Fruit fly (Drosophila melanogaster): ENCODE results near the gene Slc45-1.

Slc45-1 gene

DNA sequence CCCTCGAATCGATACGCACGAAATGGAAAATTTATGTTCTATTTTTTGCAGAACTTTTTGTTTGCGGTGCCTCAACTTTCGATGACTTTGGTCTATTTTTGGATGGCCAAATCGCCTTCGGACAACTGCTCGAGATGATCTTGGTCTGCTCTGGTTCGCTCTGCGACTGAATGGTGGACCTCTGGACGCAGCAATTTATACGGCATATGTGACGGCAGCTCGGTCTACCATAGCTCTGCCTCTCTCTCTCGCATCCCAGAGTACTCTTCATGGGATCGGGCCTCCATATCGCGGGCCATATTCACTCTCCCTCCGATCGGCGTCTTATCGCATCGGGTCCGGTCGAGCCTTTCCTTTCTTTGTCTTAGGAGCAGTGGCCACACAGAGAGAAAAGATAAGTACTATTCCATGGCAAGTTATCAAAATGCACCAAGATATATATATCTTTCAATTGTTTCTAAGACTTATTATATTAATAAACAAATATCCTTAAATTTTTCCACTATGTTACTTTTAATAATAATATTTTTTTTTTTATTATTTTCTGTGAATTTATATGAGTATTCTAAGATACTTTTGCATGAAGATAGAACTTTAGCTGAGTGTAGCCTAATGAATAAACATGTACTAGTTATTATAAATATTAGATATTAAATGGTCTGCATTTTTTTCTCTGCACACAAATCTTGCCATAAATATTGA is at the start of gene Slc45-1 (continued):
- TF ChIP-seq CG4404 (GFP tag; IDR thresholded peaks at IDR 0.05) (no peak), CG12659 (GFP tag; optimal IDR thresholded peaks at IDR 0.05) (no peak), CG30403 (GFP tag; optimal IDR thresholded peaks at IDR 0.05) (no peak), dmrt11E (tag; optimal IDR thresholded peaks at IDR 0.05) (peak; percentile 21), CG3163 (GFP tag; optimal IDR thresholded peaks at IDR 0.05) (no peak), CG17612 (GFP tag; IDR thresholded peaks at IDR 0.05) (no peak), CkIIα-i1 (GFP tag; IDR thresholded peaks at IDR 0.05) (no peak), row (GFP tag; IDR thresholded peaks at IDR 0.05) (0 out of 3 replicates have a peak, but pooled peaks have one; percentile 6), trem (tag; optimal IDR thresholded peaks at IDR 0.05) (no peak), CG8388 (GFP tag; optimal IDR thresholded peaks at IDR 0.05) (no peak), Xbp1 (GFP tag; optimal IDR thresholded peaks at IDR 0.05) (no peak), CG43689 (GFP tag; IDR thresholded peaks at IDR 0.05) (no peak), CG17359 (tag; optimal IDR thresholded peaks at IDR 0.05) (no peak), gce (GFP tag; IDR thresholded peaks at IDR 0.05) (no peak), Ets65A (GFP tag) (no peak), D19B (GFP tag; optimal IDR thresholded peaks at IDR 0.05) (no peak), dysf (GFP tag; IDR thresholded peaks at IDR 0.05) (no peak), Mad (GFP tag; optimal IDR thresholded peaks at IDR 0.05) (no peak), CG34422 (GFP tag; IDR thresholded peaks at IDR 0.05) (no peak), Sry-β (GFP tag; optimal IDR thresholded peaks at IDR 0.05) (no peak), CG15073 (GFP tag; optimal IDR thresholded peaks at IDR 0.05) (no peak), lola (GFP tag; optimal IDR thresholded peaks at IDR 0.05) (no peak), CG12744 (GFP tag; optimal IDR thresholded peaks at IDR 0.05) (no peak), zfh1 (GFP tag; IDR thresholded peaks at IDR 0.05) (no peak), ham (GFP tag; IDR thresholded peaks at IDR 0.05) (no peak), slbo (GFP tag; IDR thresholded peaks at IDR 0.05) (peak; percentile 31; the same call in 1 of the 2 replicates), CG7839 (tag; optimal IDR thresholded peaks at IDR 0.05) (peak; percentile 45), CG9609 (GFP tag; optimal IDR thresholded peaks at IDR 0.05) (no peak), dpn (GFP tag; optimal IDR thresholded peaks at IDR 0.05) (no peak), pan (optimal IDR thresholded peaks at IDR 0.05) (no peak), pan (GFP tag; optimal IDR thresholded peaks at IDR 0.05 in 1 of 2, IDR thresholded peaks at IDR 0.05 in 1 of 2) (no peak), amos (GFP tag; IDR thresholded peaks at IDR 0.05; ENCODE audit: partially characterized antibody) (no peak), bigmax (GFP tag; optimal IDR thresholded peaks at IDR 0.05) (no peak), CG13775 (GFP tag; optimal IDR thresholded peaks at IDR 0.05) (no peak), CG11695 (GFP tag; IDR thresholded peaks at IDR 0.05) (no peak), NC2α (GFP tag; optimal IDR thresholded peaks at IDR 0.05) (no peak), nom (GFP tag; optimal IDR thresholded peaks at IDR 0.05) (no peak), CG1602 (GFP tag; optimal IDR thresholded peaks at IDR 0.05) (no peak), Camta (GFP tag; optimal IDR thresholded peaks at IDR 0.05) (no peak), Deaf1 (tag; optimal IDR thresholded peaks at IDR 0.05) (peak; percentile 50), aop (GFP tag; IDR thresholded peaks at IDR 0.05) (no peak), zfh2 (GFP tag; optimal IDR thresholded peaks at IDR 0.05) (no peak), br (optimal IDR thresholded peaks at IDR 0.05) (no peak), CG15514 (GFP tag; optimal IDR thresholded peaks at IDR 0.05) (no peak), Med (GFP tag) (peak; percentile 68), cato (GFP tag; optimal IDR thresholded peaks at IDR 0.05; ENCODE audit: borderline replicate concordance) (no peak), slou (GFP tag; optimal IDR thresholded peaks at IDR 0.05) (no peak), eyg (GFP tag; optimal IDR thresholded peaks at IDR 0.05) (no peak), stwl (tag; optimal IDR thresholded peaks at IDR 0.05) (no peak), CG12769 (tag; optimal IDR thresholded peaks at IDR 0.05) (peak; percentile 59), gsb (GFP tag; IDR thresholded peaks at IDR 0.05) (no peak)
